Worm (Caenorhabditis elegans): ENCODE data around the gene M176.9.

Gene M176.9

DNA sequence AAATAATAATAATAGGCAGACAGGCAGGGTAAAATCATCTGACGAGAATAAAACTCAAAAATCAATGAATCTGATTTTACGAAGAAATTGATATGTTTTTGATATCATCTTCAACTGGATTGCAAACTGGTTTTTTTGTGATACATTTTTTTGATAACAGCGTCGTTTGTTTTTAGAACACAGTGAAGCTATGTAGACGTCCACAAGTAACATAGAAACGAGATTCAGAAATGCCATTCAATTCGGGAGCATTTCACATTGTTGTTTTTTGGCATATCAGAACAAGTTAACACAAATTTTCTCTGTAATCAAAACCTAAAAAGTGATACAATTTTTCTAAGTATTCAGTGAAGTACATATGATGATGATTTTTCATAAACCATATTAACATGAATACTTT lies 26.8 kb upstream of the M176.9 start, which contains the start of gene chil-13:
chil-13 (minus strand) TSS at position 101 of the 400 bp plus-strand sequence.
- TF ChIP-seq med-1 (GFP tag; optimal IDR thresholded peaks at IDR 0.05; ENCODE audit: insufficient read depth) (no peak), ref-1 (GFP tag; conservative IDR thresholded peaks at IDR 0.05) (no peak), flt-1 (GFP tag; IDR thresholded peaks at IDR 0.05) (no peak), ztf-23 (GFP tag; IDR thresholded peaks at IDR 0.05) (no peak), T22C8.4 (GFP tag; IDR thresholded peaks at IDR 0.05) (no peak), cog-1 (tag; optimal IDR thresholded peaks at IDR 0.05) (no peak), ztf-29 (GFP tag; IDR thresholded peaks at IDR 0.05) (no peak)

DNA sequence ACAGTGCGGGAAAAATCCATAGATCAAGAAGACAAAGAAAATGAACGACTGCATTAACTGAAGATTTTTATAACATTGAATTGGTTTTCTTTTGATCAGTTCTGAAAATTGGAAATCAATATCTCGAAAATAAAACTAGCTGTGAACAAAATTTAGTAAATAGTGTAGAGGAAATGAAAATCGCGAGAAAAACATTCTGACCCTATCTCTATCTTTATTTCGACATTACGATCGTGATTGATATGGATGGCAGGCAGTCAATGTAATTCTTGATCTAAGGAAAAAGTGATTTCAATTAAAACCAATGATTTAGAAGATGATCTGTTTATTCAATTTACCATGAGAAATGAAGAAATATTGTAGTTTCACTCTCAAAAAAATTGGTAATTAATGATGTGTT lies 24.6 kb upstream of the M176.9 start, which contains the start of gene kin-16:
kin-16 (minus strand) TSS at position 101 of the 400 bp plus-strand sequence.
- TF ChIP-seq cog-1 (tag; optimal IDR thresholded peaks at IDR 0.05): no peak
- no peak for TF ChIP-seq ztf-29 (GFP tag; IDR thresholded peaks at IDR 0.05)
- no peak for TF ChIP-seq tab-1 (GFP tag; IDR thresholded peaks at IDR 0.05)
- TF ChIP-seq med-1 (GFP tag; optimal IDR thresholded peaks at IDR 0.05; ENCODE audit: insufficient read depth): no peak
- TF ChIP-seq T22C8.4 (GFP tag; IDR thresholded peaks at IDR 0.05): no peak
- TF ChIP-seq ztf-23 (GFP tag; IDR thresholded peaks at IDR 0.05): no peak
- no peak for TF ChIP-seq ref-1 (GFP tag; conservative IDR thresholded peaks at IDR 0.05)

DNA sequence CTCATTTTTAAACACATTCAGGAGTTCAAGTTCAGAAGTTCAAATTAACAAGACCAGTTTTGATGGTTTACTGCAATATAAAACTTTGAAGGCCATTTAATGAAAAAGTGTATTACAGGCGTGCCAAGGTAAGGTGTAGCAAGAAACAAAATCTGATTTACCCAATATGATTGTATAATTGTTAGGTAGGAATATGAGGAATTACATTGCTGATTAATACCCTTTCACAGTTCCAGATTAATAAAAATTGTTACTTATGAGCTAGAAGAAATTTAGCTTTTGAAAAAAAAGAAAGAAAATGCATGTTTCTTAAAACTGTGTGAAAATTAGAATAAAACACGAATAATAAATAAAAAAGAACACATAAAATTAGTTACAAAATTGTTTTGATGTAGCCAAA lies 22.2 kb upstream of the M176.9 start, which contains the start of gene kin-15:
kin-15 (minus strand) TSS at position 101 of the 400 bp plus-strand sequence.
- TF ChIP-seq med-1 (GFP tag; optimal IDR thresholded peaks at IDR 0.05; ENCODE audit: insufficient read depth): no peak
- no peak for TF ChIP-seq klf-2 (GFP tag; conservative IDR thresholded peaks at IDR 0.05)
- TF ChIP-seq tab-1 (GFP tag; IDR thresholded peaks at IDR 0.05): no peak
- TF ChIP-seq flt-1 (GFP tag; IDR thresholded peaks at IDR 0.05): no peak
- no peak for TF ChIP-seq ztf-29 (GFP tag; IDR thresholded peaks at IDR 0.05)
- TF ChIP-seq cog-1 (tag; optimal IDR thresholded peaks at IDR 0.05): no peak
- TF ChIP-seq ref-1 (GFP tag; conservative IDR thresholded peaks at IDR 0.05): no peak
- TF ChIP-seq ztf-23 (GFP tag; IDR thresholded peaks at IDR 0.05): no peak
- TF ChIP-seq T22C8.4 (GFP tag; IDR thresholded peaks at IDR 0.05): no peak

ce11 chrII:9431119-9431518 lies 19.7 kb upstream of the M176.9 start:
- TF ChIP-seq flt-1 (GFP tag; IDR thresholded peaks at IDR 0.05) (no peak), klf-2 (GFP tag; conservative IDR thresholded peaks at IDR 0.05) (no peak), ztf-23 (GFP tag; IDR thresholded peaks at IDR 0.05) (no peak), cog-1 (tag; optimal IDR thresholded peaks at IDR 0.05) (no peak), med-1 (GFP tag; optimal IDR thresholded peaks at IDR 0.05; ENCODE audit: insufficient read depth) (no peak), ref-1 (GFP tag; conservative IDR thresholded peaks at IDR 0.05) (no peak), T22C8.4 (GFP tag; IDR thresholded peaks at IDR 0.05) (no peak), ztf-29 (GFP tag; IDR thresholded peaks at IDR 0.05) (no peak), tab-1 (GFP tag; IDR thresholded peaks at IDR 0.05) (no peak)

DNA sequence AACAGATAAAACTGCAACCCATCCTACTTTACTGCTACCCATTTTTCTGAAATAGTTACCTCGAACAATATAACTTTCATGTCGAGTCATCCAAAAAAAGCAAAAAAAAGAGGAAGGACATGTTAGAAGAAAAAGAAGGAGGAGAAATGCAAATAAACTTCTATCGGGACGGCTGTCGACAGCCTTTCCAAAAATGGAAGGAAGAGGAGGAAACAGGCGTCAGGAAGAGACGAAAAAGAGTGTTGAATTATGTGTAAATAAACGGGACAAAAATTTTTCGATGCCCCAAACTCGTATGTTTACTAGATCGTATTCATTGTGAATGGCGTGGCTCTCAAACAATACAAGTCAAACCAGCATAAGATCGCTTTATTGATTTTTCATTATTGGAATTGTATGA lies 16.2 kb upstream of the M176.9 start, which contains the start of gene M176.5:
M176.5 (minus strand) TSS at position 101 of the 400 bp plus-strand sequence.
- TF ChIP-seq ztf-29 (GFP tag; IDR thresholded peaks at IDR 0.05): no peak
- no peak for TF ChIP-seq med-1 (GFP tag; optimal IDR thresholded peaks at IDR 0.05; ENCODE audit: insufficient read depth)
- no peak for TF ChIP-seq ztf-23 (GFP tag; IDR thresholded peaks at IDR 0.05)
- no peak for TF ChIP-seq klf-2 (GFP tag; conservative IDR thresholded peaks at IDR 0.05)
- TF ChIP-seq flt-1 (GFP tag; IDR thresholded peaks at IDR 0.05): no peak
- no peak for TF ChIP-seq ref-1 (GFP tag; conservative IDR thresholded peaks at IDR 0.05)
- TF ChIP-seq tab-1 (GFP tag; IDR thresholded peaks at IDR 0.05): no peak
- no peak for TF ChIP-seq T22C8.4 (GFP tag; IDR thresholded peaks at IDR 0.05)
- TF ChIP-seq cog-1 (tag; optimal IDR thresholded peaks at IDR 0.05): no peak

- TF ChIP-seq flt-1 (GFP tag; IDR thresholded peaks at IDR 0.05) (no peak), ref-1 (GFP tag; conservative IDR thresholded peaks at IDR 0.05) (no peak), ztf-23 (GFP tag; IDR thresholded peaks at IDR 0.05) (no peak), klf-2 (GFP tag; conservative IDR thresholded peaks at IDR 0.05) (no peak), med-1 (GFP tag; optimal IDR thresholded peaks at IDR 0.05; ENCODE audit: insufficient read depth) (no peak), T22C8.4 (GFP tag; IDR thresholded peaks at IDR 0.05) (no peak), cog-1 (tag; optimal IDR thresholded peaks at IDR 0.05) (no peak), tab-1 (GFP tag; IDR thresholded peaks at IDR 0.05) (no peak)
Measured at ce11 chrII:9426076-9426475, 14.7 kb upstream of the M176.9 start, which contains the start of gene M176.10. TSS of gene M176.10 (minus strand) at chrII:9426176.

- TF ChIP-seq klf-2 (GFP tag; conservative IDR thresholded peaks at IDR 0.05) (no peak), med-1 (GFP tag; optimal IDR thresholded peaks at IDR 0.05; ENCODE audit: insufficient read depth) (no peak), flt-1 (GFP tag; IDR thresholded peaks at IDR 0.05) (no peak), ref-1 (GFP tag; conservative IDR thresholded peaks at IDR 0.05) (no peak), T22C8.4 (GFP tag; IDR thresholded peaks at IDR 0.05) (no peak), tab-1 (GFP tag; IDR thresholded peaks at IDR 0.05) (no peak), ztf-23 (GFP tag; IDR thresholded peaks at IDR 0.05) (no peak), ztf-29 (GFP tag; IDR thresholded peaks at IDR 0.05) (no peak), cog-1 (tag; optimal IDR thresholded peaks at IDR 0.05) (no peak)
Measured at ce11 chrII:9421969-9422368, 10.6 kb upstream of the M176.9 start, which contains the start of gene M176.11. TSS of gene M176.11 (plus strand) at chrII:9422269.

ce11 chrII:9418843-9419532 lies 7.6 kb upstream of the M176.9 start:
- TF ChIP-seq cog-1 (tag; optimal IDR thresholded peaks at IDR 0.05) (no peak), ref-1 (GFP tag; conservative IDR thresholded peaks at IDR 0.05) (no peak), klf-2 (GFP tag; conservative IDR thresholded peaks at IDR 0.05) (no peak)

DNA sequence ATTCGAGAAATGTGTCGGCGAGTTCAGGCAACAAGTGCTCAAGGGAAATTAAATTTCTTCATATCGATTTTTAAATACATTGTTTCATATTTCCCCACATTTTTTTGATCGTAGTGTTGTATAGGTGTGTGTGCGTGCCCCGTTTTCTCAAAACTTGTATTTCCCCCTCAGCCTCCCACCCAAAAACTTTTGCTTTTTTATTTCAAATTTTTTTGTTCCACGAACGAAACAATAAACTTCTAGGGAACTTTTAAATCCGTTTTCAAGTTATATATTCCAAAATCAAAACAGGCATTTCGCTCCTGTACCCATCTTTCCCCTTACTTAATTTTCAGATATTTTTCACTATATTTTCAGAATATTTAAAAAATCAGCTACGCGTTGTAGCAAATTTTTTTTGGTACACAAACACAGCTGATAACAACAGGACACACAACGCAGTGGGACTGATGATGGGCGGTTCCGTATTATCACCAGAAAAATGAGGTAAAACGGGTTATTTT lies 6.7 kb upstream of the M176.9 start, which contains the start of the genes M176.4 and M176.16:
M176.4 (plus strand) TSS at position 301 of the 503 bp plus-strand sequence.
M176.16 (plus strand) TSS at position 453 of the 503 bp plus-strand sequence.
- no peak for TF ChIP-seq tab-1 (GFP tag; IDR thresholded peaks at IDR 0.05)
- TF ChIP-seq ztf-23 (GFP tag; IDR thresholded peaks at IDR 0.05): no peak
- no peak for TF ChIP-seq flt-1 (GFP tag; IDR thresholded peaks at IDR 0.05)
- no peak for TF ChIP-seq ztf-29 (GFP tag; IDR thresholded peaks at IDR 0.05)
- no peak for TF ChIP-seq klf-2 (GFP tag; conservative IDR thresholded peaks at IDR 0.05)
- TF ChIP-seq T22C8.4 (GFP tag; IDR thresholded peaks at IDR 0.05): no peak
- TF ChIP-seq med-1 (GFP tag; optimal IDR thresholded peaks at IDR 0.05; ENCODE audit: insufficient read depth): no peak
- TF ChIP-seq ref-1 (GFP tag; conservative IDR thresholded peaks at IDR 0.05): no peak
- no peak for TF ChIP-seq cog-1 (tag; optimal IDR thresholded peaks at IDR 0.05)
